Fruit fly (Drosophila melanogaster) whole organism, prepupa: Measurements from ENCODE around the gene Jon25Bi.

ENCODE experiments used
- Blimp-1 ChIP-seq: fragments of 200-800 bp; sonication (Bioruptor generic); optimal IDR thresholded peaks from 3 replicates; lab custom pipeline; 2017; ENCODE audit warnings: missing biosample characterization, missing genetic modification characterization, mild to moderate bottlenecking, moderate library complexity, missing genetic modification reagents
- CG10631 ChIP-seq: fragments of 200-800 bp; sonication (Bioruptor generic); optimal IDR thresholded peaks from 2 replicates; lab custom pipeline; 2016; ENCODE audit warnings: missing biosample characterization, missing genetic modification characterization
- CG11294 ChIP-seq: fragments of 200-800 bp; sonication (Bioruptor generic); IDR thresholded peaks from 2 replicates; pipeline ENCODE4 v1.3.6; 2022; ENCODE audit warnings: missing biosample characterization, missing genetic modification characterization
- CG11762 ChIP-seq: fragments of 200-800 bp; sonication (Bioruptor generic); optimal IDR thresholded peaks from 3 replicates; lab custom pipeline; 2016; ENCODE audit warnings: missing biosample characterization, missing genetic modification characterization; ENCODE audit not compliant: insufficient read depth
- CG15336 ChIP-seq: fragments of 200-800 bp; sonication (Bioruptor generic); IDR thresholded peaks from 2 replicates; pipeline ENCODE4 v1.3.6; 2022; ENCODE audit warnings: missing biosample characterization, missing genetic modification characterization
- CG1621 ChIP-seq: fragments of 200-800 bp; sonication (Bioruptor generic); optimal IDR thresholded peaks from 3 replicates; lab custom pipeline; 2018; ENCODE audit warnings: missing biosample characterization, mild to moderate bottlenecking, missing genetic modification characterization
- CG16779 ChIP-seq: fragments of 200-800 bp; sonication (Bioruptor generic); optimal IDR thresholded peaks from 3 replicates; lab custom pipeline; 2017; ENCODE audit warnings: missing biosample characterization, mild to moderate bottlenecking, missing genetic modification characterization
- CG31627 ChIP-seq: fragments of 200-800 bp; sonication (Bioruptor generic); optimal IDR thresholded peaks from 3 replicates; lab custom pipeline; 2016; ENCODE audit warnings: missing biosample characterization, missing genetic modification characterization
- CG34406 ChIP-seq: fragments of 200-800 bp; sonication (Bioruptor generic); optimal IDR thresholded peaks from 3 replicates; lab custom pipeline; 2016; ENCODE audit warnings: missing biosample characterization, missing genetic modification characterization
- CG4318 ChIP-seq: fragments of 200-800 bp; sonication (Bioruptor generic); optimal IDR thresholded peaks from 3 replicates; lab custom pipeline; 2017; ENCODE audit warnings: missing biosample characterization, mild to moderate bottlenecking, missing genetic modification characterization
- CG6792 ChIP-seq: fragments of 200-800 bp; sonication (Bioruptor generic); optimal IDR thresholded peaks from 3 replicates; lab custom pipeline; 2016; ENCODE audit warnings: missing biosample characterization, missing genetic modification characterization
- CG6854 ChIP-seq: fragments of 200-800 bp; sonication (Bioruptor generic); optimal IDR thresholded peaks from 2 replicates; lab custom pipeline; 2017; ENCODE audit warnings: missing biosample characterization, mild to moderate bottlenecking, missing genetic modification characterization
- CG8119 ChIP-seq: fragments of 200-800 bp; sonication (Bioruptor generic); IDR thresholded peaks from 3 replicates; pipeline ENCODE4 v1.3.6; 2022; ENCODE audit warnings: missing biosample characterization, missing genetic modification characterization
- CG8319 ChIP-seq: fragments of 200-800 bp; sonication (Bioruptor generic); optimal IDR thresholded peaks from 3 replicates; lab custom pipeline; 2016; ENCODE audit warnings: missing biosample characterization, missing genetic modification characterization
- CG8632 ChIP-seq: fragments of 200-800 bp; sonication (Bioruptor generic); optimal IDR thresholded peaks from 3 replicates; lab custom pipeline; 2016; ENCODE audit warnings: missing biosample characterization, missing genetic modification characterization
- CG9139 ChIP-seq: fragments of 200-800 bp; sonication (Bioruptor generic); optimal IDR thresholded peaks from 3 replicates; lab custom pipeline; 2017; ENCODE audit warnings: missing biosample characterization, mild to moderate bottlenecking, missing genetic modification characterization
- Eip93F ChIP-seq: fragments of 200-800 bp; sonication (Bioruptor generic); optimal IDR thresholded peaks from 2 replicates; lab custom pipeline; 2016; ENCODE audit warnings: missing biosample characterization, mild to moderate bottlenecking, missing genetic modification characterization
- Ets21C ChIP-seq: fragments of 200-800 bp; sonication (Bioruptor generic); optimal IDR thresholded peaks from 3 replicates; lab custom pipeline; 2016; ENCODE audit warnings: missing biosample characterization, missing genetic modification characterization
- Ets96B ChIP-seq: fragments of 200-800 bp; optimal IDR thresholded peaks from 2 replicates; lab custom pipeline; 2019; ENCODE audit warnings: missing biosample characterization, mild to moderate bottlenecking, missing genetic modification characterization, moderate library complexity
- Gug ChIP-seq: fragments of 200-800 bp; sonication (Bioruptor generic); IDR thresholded peaks from 2 replicates; pipeline ENCODE4 v1.3.6; 2022; ENCODE audit warnings: missing biosample characterization, missing genetic modification characterization
- Hr38 ChIP-seq: sonication (Bioruptor generic); optimal IDR thresholded peaks from 2 replicates; lab custom pipeline; 2016; ENCODE audit warnings: missing biosample characterization, missing genetic modification characterization
- Hr39 ChIP-seq: fragments of 200-800 bp; sonication (Bioruptor generic); optimal IDR thresholded peaks from 2 replicates; lab custom pipeline; 2016; ENCODE audit warnings: missing biosample characterization, missing genetic modification characterization
- Hr4 ChIP-seq: fragments of 200-800 bp; sonication (Bioruptor generic); optimal IDR thresholded peaks from 3 replicates; lab custom pipeline; 2016; ENCODE audit warnings: missing biosample characterization, missing genetic modification characterization
- Lpt ChIP-seq: fragments of 200-800 bp; sonication (Bioruptor generic); optimal IDR thresholded peaks from 3 replicates; lab custom pipeline; 2016; ENCODE audit warnings: missing biosample characterization, missing genetic modification characterization
- Met ChIP-seq: fragments of 200-800 bp; sonication (Bioruptor generic); optimal IDR thresholded peaks from 3 replicates; lab custom pipeline; 2016; ENCODE audit warnings: missing biosample characterization, missing genetic modification characterization
- OdsH ChIP-seq: fragments of 200-800 bp; sonication (Bioruptor generic); optimal IDR thresholded peaks from 3 replicates; lab custom pipeline; 2016; ENCODE audit warnings: missing biosample characterization, missing genetic modification characterization
- Smox ChIP-seq: fragments of 200-800 bp; sonication (Bioruptor generic); optimal IDR thresholded peaks from 3 replicates; lab custom pipeline; 2016; ENCODE audit warnings: missing biosample characterization, missing genetic modification characterization
- Sox102F ChIP-seq: fragments of 200-800 bp; sonication (Bioruptor generic); optimal IDR thresholded peaks from 2 replicates; lab custom pipeline; 2016; ENCODE audit warnings: missing biosample characterization, mild to moderate bottlenecking, missing genetic modification characterization
- Sox14 ChIP-seq: fragments of 200-800 bp; sonication (Bioruptor generic); optimal IDR thresholded peaks from 3 replicates; lab custom pipeline; 2016; ENCODE audit warnings: missing biosample characterization, missing genetic modification characterization
- achi ChIP-seq: fragments of 200-800 bp; sonication (Bioruptor generic); optimal IDR thresholded peaks from 3 replicates; lab custom pipeline; 2016; ENCODE audit warnings: missing biosample characterization, missing genetic modification characterization
- dsx ChIP-seq: fragments of 200-800 bp; optimal IDR thresholded peaks from 3 replicates; lab custom pipeline; 2019; ENCODE audit warnings: missing biosample characterization, mild to moderate bottlenecking, missing genetic modification characterization, moderate library complexity; ENCODE audit not compliant: poor library complexity, severe bottlenecking
- esn ChIP-seq: fragments of 200-800 bp; sonication (Bioruptor generic); optimal IDR thresholded peaks from 2 replicates; lab custom pipeline; 2016; ENCODE audit warnings: missing biosample characterization, mild to moderate bottlenecking, missing genetic modification characterization, moderate library complexity
- fkh ChIP-seq: fragments of 200-800 bp; sonication (Bioruptor generic); optimal IDR thresholded peaks from 3 replicates; lab custom pipeline; 2017; ENCODE audit warnings: missing biosample characterization, mild to moderate bottlenecking, missing genetic modification characterization, moderate library complexity
- lz ChIP-seq: fragments of 200-800 bp; sonication (Bioruptor generic); optimal IDR thresholded peaks from 3 replicates; lab custom pipeline; 2016; ENCODE audit warnings: missing biosample characterization, missing genetic modification characterization
- net ChIP-seq: fragments of 200-800 bp; sonication (Bioruptor generic); optimal IDR thresholded peaks from 3 replicates; lab custom pipeline; 2016; ENCODE audit warnings: missing biosample characterization, missing genetic modification characterization
- salr ChIP-seq, 2 experiments: fragments of 200-800 bp; sonication (Bioruptor generic); optimal IDR thresholded peaks; 3 replicates each; lab custom pipeline; 2016 to 2018; ENCODE audit warnings: missing biosample characterization in 2 of 2, missing genetic modification characterization in 2 of 2, mild to moderate bottlenecking in 1 of 2
- spab ChIP-seq: fragments of 200-800 bp; sonication (Bioruptor generic); optimal IDR thresholded peaks from 2 replicates; lab custom pipeline; 2017; ENCODE audit warnings: missing biosample characterization, mild to moderate bottlenecking, missing genetic modification characterization, missing genetic modification reagents
- ss ChIP-seq, 2 experiments: fragments of 200-800 bp; sonication (Bioruptor generic); optimal IDR thresholded peaks; 2 replicates in 1 of 2; 3 replicates in 1 of 2; lab custom pipeline; 2017 to 2018; ENCODE audit warnings: mild to moderate bottlenecking in 2 of 2, missing biosample characterization in 2 of 2, missing genetic modification characterization in 2 of 2, moderate library complexity in 1 of 2
- svp ChIP-seq: fragments of 200-800 bp; sonication (Bioruptor generic); peaks from one replicate; lab custom pipeline; 2016; ENCODE audit warnings: missing biosample characterization, missing genetic modification characterization
- topi ChIP-seq: fragments of 200-800 bp; sonication (Bioruptor generic); optimal IDR thresholded peaks from 3 replicates; lab custom pipeline; 2016; ENCODE audit warnings: missing biosample characterization, missing genetic modification characterization

Gene Jon25Bi

dm6 chr2L:4995837-4996136 lies 40.8 kb upstream of the Jon25Bi start:
- peak; percentile 27 for TF ChIP-seq fkh (GFP tag; lab: Kevin White, UChicago)
- TF ChIP-seq CG8319 (GFP tag; lab: Kevin White, UChicago): no peak
- TF ChIP-seq CG10631 (GFP tag; lab: Kevin White, UChicago): no peak
- TF ChIP-seq CG6854 (GFP tag; lab: Kevin White, UChicago): no peak
- TF ChIP-seq, all 60 proteins: peak for 1

dm6 chr2L:4995010-4995836 lies 40.3 kb upstream of the Jon25Bi start:
- TF ChIP-seq esn (GFP tag; lab: Kevin White, UChicago): no peak
- TF ChIP-seq Gug (GFP tag; lab: Robert Waterston, UW): no peak
- no peak for TF ChIP-seq OdsH (GFP tag; lab: Kevin White, UChicago)
- TF ChIP-seq Eip93F: no peak
- no peak for TF ChIP-seq CG6854 (GFP tag; lab: Kevin White, UChicago)
- no peak for TF ChIP-seq CG8119 (GFP tag; lab: Robert Waterston, UW)
- TF ChIP-seq, all 60 proteins: peak for 0

- no peak for TF ChIP-seq Smox (GFP tag; lab: Kevin White, UChicago)
- TF ChIP-seq CG16779 (tag; lab: Kevin White, UChicago): no peak
- no peak for TF ChIP-seq CG8632 (GFP tag; lab: Kevin White, UChicago)
- no peak for TF ChIP-seq Gug (GFP tag; lab: Robert Waterston, UW)
- TF ChIP-seq, all 60 proteins: peak for 0
Measured at dm6 chr2L:4982098-4982646, 27.2 kb upstream of the Jon25Bi start.

dm6 chr2L:4981278-4981966 lies 26.5 kb upstream of the Jon25Bi start, which contains the start of the genes CG8892 and CG34126:
TSS of gene CG8892 (minus strand) at chr2L:4981592.
TSS of gene CG34126 (plus strand) at chr2L:4981614.
- peak; percentile 89 for TF ChIP-seq dsx (GFP tag; lab: Kevin White, UChicago)
- TF ChIP-seq CG15336 (GFP tag; lab: Robert Waterston, UW): peak; percentile 84
- TF ChIP-seq Lpt (GFP tag; lab: Kevin White, UChicago): peak; percentile 90
- peak; percentile 94 for TF ChIP-seq net (GFP tag; lab: Kevin White, UChicago)
- TF ChIP-seq CG10631 (GFP tag; lab: Kevin White, UChicago): peak; percentile 99
- TF ChIP-seq Hr4 (GFP tag; lab: Kevin White, UChicago): peak; percentile 96
- TF ChIP-seq CG1621 (tag; lab: Kevin White, UChicago): peak; percentile 87
- TF ChIP-seq Ets21C: peak; percentile 97
- peak; percentile 96 for TF ChIP-seq CG4318 (GFP tag; lab: Kevin White, UChicago)
- TF ChIP-seq CG34406 (GFP tag; lab: Kevin White, UChicago): peak; percentile 94
- peak; percentile 92 for TF ChIP-seq Blimp-1
- peak; percentile 99 for TF ChIP-seq CG31627 (GFP tag; lab: Kevin White, UChicago)
- peak; percentile 81 for TF ChIP-seq fkh (GFP tag; lab: Kevin White, UChicago)
- TF ChIP-seq esn (GFP tag; lab: Kevin White, UChicago): peak; percentile 98
- TF ChIP-seq Ets96B: peak; percentile 92
- TF ChIP-seq Hr39 (GFP tag; lab: Kevin White, UChicago): peak; percentile 98
- peak; percentile 96 for TF ChIP-seq Sox102F (GFP tag; lab: Kevin White, UChicago)
- TF ChIP-seq CG9139 (GFP tag; lab: Kevin White, UChicago): peak; percentile 80
- TF ChIP-seq CG16779 (tag; lab: Kevin White, UChicago): peak; percentile 82
- TF ChIP-seq Hr38 (GFP tag; lab: Kevin White, UChicago): no peak
- peak; percentile 91 for TF ChIP-seq spab (GFP tag; lab: Kevin White, UChicago)
- TF ChIP-seq CG6792: peak; percentile 95
- peak; percentile 95 for TF ChIP-seq CG8632 (GFP tag; lab: Kevin White, UChicago)
- TF ChIP-seq lz (GFP tag; lab: Kevin White, UChicago): peak; percentile 98
- peak; percentile 97 for TF ChIP-seq Sox14 (GFP tag; lab: Kevin White, UChicago)
- TF ChIP-seq salr (GFP tag; optimal IDR thresholded peaks at IDR 0.05; lab: Kevin White, UChicago): peak; percentile 91 to 96
- peak; percentile 87 for TF ChIP-seq Eip93F
- peak; percentile 96 for TF ChIP-seq achi (GFP tag; lab: Kevin White, UChicago)
- TF ChIP-seq Met (GFP tag; lab: Kevin White, UChicago): peak; percentile 95
- peak; percentile 96 for TF ChIP-seq CG8319 (GFP tag; lab: Kevin White, UChicago)
- TF ChIP-seq Smox (GFP tag; lab: Kevin White, UChicago): peak; percentile 96
- peak; percentile 95 for TF ChIP-seq CG11762 (GFP tag; lab: Kevin White, UChicago)
- TF ChIP-seq topi: peak; percentile 97
- TF ChIP-seq CG8119 (GFP tag; lab: Robert Waterston, UW): peak; percentile 88
- peak; percentile 88 for TF ChIP-seq CG11294 (GFP tag; lab: Robert Waterston, UW)
- TF ChIP-seq ss (GFP tag; optimal IDR thresholded peaks at IDR 0.05; lab: Kevin White, UChicago): peak; percentile 85 to 95
- TF ChIP-seq svp (GFP tag; lab: Kevin White, UChicago): peak; percentile 97
